Worm (Caenorhabditis elegans) whole organism, L3 larva: ENCODE results near the gene T10B9.9.

Experiments used
- mdl-1 ChIP-seq: fragments of 150-350 bp; optimal IDR thresholded peaks from 2 replicates; lab custom pipeline; 2014; ENCODE audit warnings: missing biosample characterization, missing genetic modification characterization
- ztf-4 ChIP-seq: fragments of 150-350 bp; optimal IDR thresholded peaks from 2 replicates; lab custom pipeline; 2014; ENCODE audit warnings: missing biosample characterization, missing genetic modification characterization

- TF ChIP-seq mdl-1 (tag; lab: Kevin White, UChicago) (no peak), ztf-4 (tag; lab: Kevin White, UChicago) (no peak)
Observed at ce11 chrII:9797664-9798063, 22.0 kb upstream of the T10B9.9 start, which contains the start of gene cyp-13A4.
